Fruit fly (Drosophila melanogaster) S2 (cell line): ENCODE results near the gene AdoR.

Experiments
- CG8478 ChIP-seq: fragments of >200 bp; optimal IDR thresholded peaks from 2 replicates; lab custom pipeline; 2018
- CTCF ChIP-seq, 2 experiments: fragments of >200 bp; optimal IDR thresholded peaks; 2 replicates each; lab custom pipeline; 2018

Gene AdoR

dm6 chr3R:30123163-30123562 lies 26.2 kb downstream of the AdoR start, which contains the start of gene CG45072:
Gene CG45072, minus strand, starts transcription at chr3R:30123263.
- no peak for TF ChIP-seq CG8478 (lab: Kevin White, UChicago)
- TF ChIP-seq CTCF (optimal IDR thresholded peaks at IDR 0.05; lab: Kevin White, UChicago), result no peak

dm6 chr3R:30121731-30122130 lies 27.7 kb downstream of the AdoR start:
- TF ChIP-seq CTCF (optimal IDR thresholded peaks at IDR 0.05; lab: Kevin White, UChicago) (peak in 1 of 2 experiments; percentile 21), CG8478 (lab: Kevin White, UChicago) (no peak)

dm6 chr3R:30114286-30114803 lies 35.1 kb downstream of the AdoR start:
- TF ChIP-seq CG8478 (lab: Kevin White, UChicago), result no peak
- no peak for TF ChIP-seq CTCF (optimal IDR thresholded peaks at IDR 0.05; lab: Kevin White, UChicago)

- TF ChIP-seq CG8478 (lab: Kevin White, UChicago) (no peak), CTCF (optimal IDR thresholded peaks at IDR 0.05; lab: Kevin White, UChicago) (no peak)
These were observed 38.4 kb downstream of the AdoR start for dm6 chr3R:30110959-30111358.

DNA sequence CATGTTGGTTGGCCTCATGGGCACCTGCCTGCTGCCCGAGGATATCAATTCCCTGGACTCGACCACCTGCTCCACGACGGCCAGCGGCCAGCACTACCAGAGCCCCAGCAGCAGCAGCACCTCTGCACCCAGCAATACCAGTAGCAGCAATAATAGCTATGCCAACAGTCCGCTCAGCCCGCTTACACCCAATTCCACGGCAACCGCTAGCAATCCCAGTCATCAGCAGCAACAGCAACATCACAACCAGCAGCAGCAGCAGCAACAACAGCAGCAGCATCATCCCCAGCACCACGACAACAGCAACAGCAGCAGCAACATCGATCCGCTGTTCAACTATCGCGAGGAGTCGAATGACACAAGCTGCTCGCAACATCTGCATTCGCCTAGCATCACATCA lies 40.0 kb downstream of the AdoR start:
- no peak for TF ChIP-seq CG8478 (lab: Kevin White, UChicago)
- no peak for TF ChIP-seq CTCF (optimal IDR thresholded peaks at IDR 0.05; lab: Kevin White, UChicago)

- TF ChIP-seq CG8478 (lab: Kevin White, UChicago) (no peak), CTCF (optimal IDR thresholded peaks at IDR 0.05; lab: Kevin White, UChicago) (no peak)
These were observed 40.8 kb downstream of the AdoR start for dm6 chr3R:30108639-30109038.

dm6 chr3R:30107718-30108117 lies 41.7 kb downstream of the AdoR start:
- TF ChIP-seq CG8478 (lab: Kevin White, UChicago), result no peak
- TF ChIP-seq CTCF (optimal IDR thresholded peaks at IDR 0.05; lab: Kevin White, UChicago), result no peak

- TF ChIP-seq CG8478 (lab: Kevin White, UChicago), result no peak
These were observed 42.8 kb downstream of the AdoR start for dm6 chr3R:30106562-30106961.

DNA sequence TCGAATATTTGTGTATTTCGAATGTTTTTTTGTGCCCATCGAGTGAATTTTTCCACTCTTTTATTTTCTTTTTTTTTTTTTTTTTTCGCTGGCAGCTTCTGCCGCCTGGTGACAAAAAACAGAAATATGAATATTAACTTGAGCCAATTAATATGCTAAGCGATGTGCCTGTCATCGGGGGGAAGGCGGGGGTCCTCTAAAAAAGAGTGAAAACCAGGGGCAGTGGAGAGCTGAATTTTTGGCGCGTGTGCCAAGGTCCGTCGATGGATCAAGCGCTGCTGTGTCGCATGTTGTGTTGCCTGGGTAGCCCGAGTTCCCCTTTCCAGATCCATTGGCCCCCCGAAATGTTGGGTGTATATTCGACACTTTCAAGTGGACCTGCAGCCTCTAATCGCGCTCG lies 43.6 kb downstream of the AdoR start:
- TF ChIP-seq CTCF (optimal IDR thresholded peaks at IDR 0.05; lab: Kevin White, UChicago) (no peak), CG8478 (lab: Kevin White, UChicago) (no peak)

DNA sequence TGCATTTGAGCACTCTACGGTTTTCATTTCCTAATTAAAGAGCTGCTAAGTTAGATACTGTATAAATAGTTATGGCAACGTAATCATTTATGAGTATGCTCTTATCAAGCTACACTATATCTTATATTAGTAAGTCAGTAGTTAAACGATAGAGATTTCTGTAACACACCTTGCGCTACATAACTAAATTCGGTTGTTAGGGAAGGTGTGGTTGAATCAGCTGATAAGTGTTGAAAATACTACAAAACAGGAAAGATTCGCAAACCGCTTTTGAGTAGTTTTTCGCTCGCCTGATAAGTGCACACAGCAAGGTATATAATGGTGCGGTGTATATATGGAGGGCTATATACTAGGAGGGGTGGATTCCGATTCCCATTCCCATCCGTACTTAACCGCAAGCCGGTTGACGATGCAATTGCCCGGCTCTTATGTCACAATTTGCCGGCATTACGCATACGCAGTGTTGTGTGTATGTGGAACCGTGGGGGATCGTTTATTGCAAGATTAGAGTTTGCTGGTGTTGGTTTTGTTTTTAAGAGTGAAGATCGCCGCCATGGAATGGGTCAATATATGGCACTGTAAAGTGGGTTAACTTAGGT lies 44.4 kb downstream of the AdoR start:
- no peak for TF ChIP-seq CG8478 (lab: Kevin White, UChicago)
- TF ChIP-seq CTCF (optimal IDR thresholded peaks at IDR 0.05; lab: Kevin White, UChicago), result no peak

dm6 chr3R:30102806-30103619 lies 46.4 kb downstream of the AdoR start:
- TF ChIP-seq CTCF (optimal IDR thresholded peaks at IDR 0.05; lab: Kevin White, UChicago) (no peak), CG8478 (lab: Kevin White, UChicago) (no peak)

dm6 chr3R:30101389-30101935 lies 47.9 kb downstream of the AdoR start:
- no peak for TF ChIP-seq CTCF (optimal IDR thresholded peaks at IDR 0.05; lab: Kevin White, UChicago)
- TF ChIP-seq CG8478 (lab: Kevin White, UChicago), result no peak

dm6 chr3R:30100976-30101332 lies 48.5 kb downstream of the AdoR start:
- TF ChIP-seq CTCF (optimal IDR thresholded peaks at IDR 0.05; lab: Kevin White, UChicago) (no peak), CG8478 (lab: Kevin White, UChicago) (no peak)

- TF ChIP-seq CG8478 (lab: Kevin White, UChicago) (no peak), CTCF (optimal IDR thresholded peaks at IDR 0.05; lab: Kevin White, UChicago) (no peak)
These were observed 49.0 kb downstream of the AdoR start for dm6 chr3R:30100325-30100975.
